Worm (Caenorhabditis elegans) whole organism, L3 larva: ENCODE measurements around the gene txt-10.

Experiments
- ZK546.5 ChIP-seq: sonication (generic microtip); optimal IDR thresholded peaks from 2 replicates; lab custom pipeline; 2017; ENCODE audit warnings: missing biosample characterization, missing genetic modification characterization
- aly-2 ChIP-seq: fragments of 150-350 bp; optimal IDR thresholded peaks from 2 replicates; lab custom pipeline; 2014; ENCODE audit warnings: missing biosample characterization, missing genetic modification characterization
- ceh-16 ChIP-seq: sonication (generic microtip); optimal IDR thresholded peaks from 2 replicates; lab custom pipeline; 2017; ENCODE audit warnings: missing biosample characterization, missing genetic modification characterization
- ceh-28 ChIP-seq: fragments of 150-350 bp; optimal IDR thresholded peaks from 2 replicates; lab custom pipeline; 2014; ENCODE audit warnings: missing biosample characterization, missing genetic modification reagents, missing genetic modification characterization
- daf-12 ChIP-seq: fragments of 150-350 bp; optimal IDR thresholded peaks from 2 replicates; lab custom pipeline; 2014; ENCODE audit warnings: missing biosample characterization, missing genetic modification reagents, missing genetic modification characterization
- egl-27 ChIP-seq: sonication (generic microtip); optimal IDR thresholded peaks from 4 replicates; lab custom pipeline; 2017; ENCODE audit warnings: missing biosample characterization, missing genetic modification reagents, missing genetic modification characterization
- elt-1 ChIP-seq: fragments of 150-350 bp; optimal IDR thresholded peaks from 2 replicates; lab custom pipeline; 2014; ENCODE audit warnings: missing biosample characterization, missing genetic modification characterization
- elt-2 ChIP-seq: sonication (generic microtip); optimal IDR thresholded peaks from 2 replicates; lab custom pipeline; 2016; ENCODE audit warnings: missing genetic modification reagents, mild to moderate bottlenecking, missing genetic modification characterization, missing compliant biosample characterization
- elt-3 ChIP-seq, 3 experiments: fragments of 150-350 bp in 1 of 3; sonication (generic microtip) in 2 of 3; optimal IDR thresholded peaks; 2 replicates in 2 of 3; 4 replicates in 1 of 3; lab custom pipeline; 2014 to 2017; ENCODE audit warnings: missing biosample characterization in 3 of 3, missing genetic modification characterization in 3 of 3
- eor-1 ChIP-seq, 2 experiments: fragments of 150-350 bp; optimal IDR thresholded peaks; 2 replicates each; lab custom pipeline; 2014 to 2018; ENCODE audit warnings: missing biosample characterization in 2 of 2, missing genetic modification characterization in 2 of 2
- fkh-10 ChIP-seq: sonication (generic microtip); optimal IDR thresholded peaks from 2 replicates; lab custom pipeline; 2017; ENCODE audit warnings: missing biosample characterization, missing genetic modification reagents, missing genetic modification characterization
- hmg-11 ChIP-seq: sonication (generic microtip); optimal IDR thresholded peaks from 2 replicates; lab custom pipeline; 2016; ENCODE audit warnings: missing genetic modification characterization, missing compliant biosample characterization
- jun-1 ChIP-seq: fragments of 150-350 bp; optimal IDR thresholded peaks from 2 replicates; lab custom pipeline; 2014; ENCODE audit warnings: missing biosample characterization, missing genetic modification reagents, missing genetic modification characterization
- lin-15B ChIP-seq: fragments of 150-350 bp; optimal IDR thresholded peaks from 2 replicates; lab custom pipeline; 2014; ENCODE audit warnings: missing biosample characterization, missing genetic modification characterization
- lin-39 ChIP-seq: fragments of 150-350 bp; optimal IDR thresholded peaks from 2 replicates; lab custom pipeline; 2018; ENCODE audit warnings: missing biosample characterization, missing genetic modification reagents, missing genetic modification characterization
- lsy-12 ChIP-seq: sonication (generic microtip); optimal IDR thresholded peaks from 2 replicates; lab custom pipeline; 2016; ENCODE audit warnings: mild to moderate bottlenecking, missing genetic modification characterization, missing compliant biosample characterization
- mdl-1 ChIP-seq: fragments of 150-350 bp; optimal IDR thresholded peaks from 2 replicates; lab custom pipeline; 2014; ENCODE audit warnings: missing biosample characterization, missing genetic modification characterization
- mml-1 ChIP-seq: fragments of 150-350 bp; sonication (generic microtip); optimal IDR thresholded peaks from 3 replicates; lab custom pipeline; 2014; ENCODE audit warnings: missing biosample characterization, missing genetic modification characterization
- nfya-1 ChIP-seq: sonication (generic microtip); optimal IDR thresholded peaks from 2 replicates; lab custom pipeline; 2017; ENCODE audit warnings: missing genetic modification characterization, mild to moderate bottlenecking, missing compliant biosample characterization, antibody characterized with exemption, moderate library complexity; ENCODE audit not compliant: insufficient read depth
- nhr-11 ChIP-seq: fragments of 150-350 bp; optimal IDR thresholded peaks from 2 replicates; lab custom pipeline; 2014; ENCODE audit warnings: missing biosample characterization, missing genetic modification characterization
- nhr-23 ChIP-seq: fragments of 150-350 bp; optimal IDR thresholded peaks from 2 replicates; lab custom pipeline; 2014; ENCODE audit warnings: missing biosample characterization, missing genetic modification reagents, missing genetic modification characterization
- nhr-25 ChIP-seq: sonication (generic microtip); optimal IDR thresholded peaks from 2 replicates; lab custom pipeline; 2017; ENCODE audit warnings: missing biosample characterization, missing genetic modification characterization
- nhr-43 ChIP-seq: sonication (generic microtip); optimal IDR thresholded peaks from 2 replicates; lab custom pipeline; 2016; ENCODE audit warnings: mild to moderate bottlenecking, missing genetic modification characterization, missing compliant biosample characterization; ENCODE audit not compliant: poor library complexity, severe bottlenecking
- nhr-67 ChIP-seq: fragments of 150-350 bp; optimal IDR thresholded peaks from 2 replicates; lab custom pipeline; 2014; ENCODE audit warnings: missing biosample characterization, missing genetic modification characterization
- pqm-1 ChIP-seq: fragments of 150-350 bp; optimal IDR thresholded peaks from 2 replicates; lab custom pipeline; 2017; ENCODE audit warnings: missing biosample characterization, missing genetic modification characterization, inconsistent platforms
- skn-1 ChIP-seq: fragments of 150-350 bp; optimal IDR thresholded peaks from 2 replicates; lab custom pipeline; 2014; ENCODE audit warnings: missing biosample characterization, missing genetic modification characterization
- snpc-4 ChIP-seq: fragments of 150-350 bp; optimal IDR thresholded peaks from 2 replicates; lab custom pipeline; 2014; ENCODE audit warnings: missing biosample characterization, missing genetic modification characterization
- unc-39 ChIP-seq: sonication (generic microtip); optimal IDR thresholded peaks from 4 replicates; lab custom pipeline; 2017; ENCODE audit warnings: missing biosample characterization, missing genetic modification characterization
- zag-1 ChIP-seq: fragments of 150-350 bp; optimal IDR thresholded peaks from 2 replicates; lab custom pipeline; 2014; ENCODE audit warnings: missing biosample characterization, missing genetic modification characterization
- ztf-11 ChIP-seq: fragments of 150-350 bp; optimal IDR thresholded peaks from 2 replicates; lab custom pipeline; 2014; ENCODE audit warnings: missing biosample characterization, missing genetic modification characterization
- ztf-4 ChIP-seq: fragments of 150-350 bp; optimal IDR thresholded peaks from 2 replicates; lab custom pipeline; 2014; ENCODE audit warnings: missing biosample characterization, missing genetic modification characterization

The txt-10 gene

ce11 chrV:10528500-10528899, 4.1 kb downstream of the txt-10 start, which contains the start of gene F25D1.3:
Gene F25D1.3 (plus strand): TSS chrV:10528724.
- TF ChIP-seq snpc-4 (tag; lab: Kevin White, UChicago) (no peak), nhr-23 (tag; lab: Kevin White, UChicago) (peak; percentile 15), ZK546.5 (tag; lab: Kevin White, UChicago) (no peak), zag-1 (tag; lab: Kevin White, UChicago) (no peak)

- TF ChIP-seq nhr-11 (tag; lab: Kevin White, UChicago) (no peak), nhr-67 (no peak), skn-1 (peak; percentile 48), daf-12 (tag; lab: Kevin White, UChicago) (no peak), nhr-23 (tag; lab: Kevin White, UChicago) (peak; percentile 63), ceh-16 (tag; lab: Kevin White, UChicago) (no peak), mml-1 (no peak), pqm-1 (tag; lab: Kevin White, UChicago) (peak; percentile 4), lin-15B (tag; lab: Kevin White, UChicago) (peak; percentile 63), jun-1 (tag; lab: Kevin White, UChicago) (no peak), elt-3 (tag; optimal IDR thresholded peaks at IDR 0.05; lab: Kevin White, UChicago) (no peak), hmg-11 (tag; lab: Kevin White, UChicago) (peak; percentile 34), elt-2 (peak; percentile 45), ZK546.5 (tag; lab: Kevin White, UChicago) (no peak), nfya-1 (peak; percentile 58), aly-2 (tag; lab: Kevin White, UChicago) (no peak), snpc-4 (tag; lab: Kevin White, UChicago) (peak; percentile 35), ceh-28 (tag; lab: Kevin White, UChicago) (no peak), lsy-12 (tag; lab: Kevin White, UChicago) (peak; percentile 19), nhr-43 (tag; lab: Kevin White, UChicago) (peak; percentile 93), nhr-25 (peak; percentile 52), lin-39 (no peak), fkh-10 (GFP tag; lab: Kevin White, UChicago) (no peak), unc-39 (no peak)
Observed at ce11 chrV:10525902-10526301, 6.7 kb downstream of the txt-10 start, which contains the start of the genes C35A5.8 and hda-11. Gene C35A5.8 (minus strand): TSS chrV:10525908. Gene hda-11 (plus strand): TSS chrV:10526184.

ce11 chrV:10516702-10517101, 15.9 kb downstream of the txt-10 start:
- TF ChIP-seq fkh-10 (GFP tag; lab: Kevin White, UChicago) (peak; percentile 53), ceh-28 (tag; lab: Kevin White, UChicago) (no peak)

DNA sequence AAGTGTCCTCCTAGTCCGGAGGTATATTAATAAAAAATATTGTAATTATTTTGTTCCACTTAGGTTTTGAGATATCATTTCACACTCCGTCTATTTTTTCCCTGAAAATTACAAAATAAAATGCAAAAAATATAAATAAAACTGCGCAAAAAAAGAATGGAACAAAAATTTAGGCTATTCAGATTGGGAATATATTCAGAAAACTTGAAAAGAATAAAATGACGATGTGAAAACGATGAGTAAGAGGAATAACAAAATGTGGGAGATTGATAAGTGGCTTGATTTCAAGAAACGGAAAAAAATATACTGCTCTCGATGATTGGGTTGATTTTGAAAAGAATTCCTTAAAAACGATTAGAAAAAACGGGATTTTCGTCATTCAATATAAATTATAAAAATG, 18.4 kb downstream of the txt-10 start, which contains the start of gene dmsr-8:
TSS of gene dmsr-8 (minus strand) at position 101 of the 400 bp plus-strand sequence.
- TF ChIP-seq nhr-43 (tag; lab: Kevin White, UChicago) = no peak
- TF ChIP-seq nfya-1 = no peak
- TF ChIP-seq ceh-16 (tag; lab: Kevin White, UChicago) = no peak
- no peak for TF ChIP-seq elt-1
- no peak for TF ChIP-seq skn-1
- no peak for TF ChIP-seq mdl-1 (tag; lab: Kevin White, UChicago)
- no peak for TF ChIP-seq ztf-4 (tag; lab: Kevin White, UChicago)

DNA sequence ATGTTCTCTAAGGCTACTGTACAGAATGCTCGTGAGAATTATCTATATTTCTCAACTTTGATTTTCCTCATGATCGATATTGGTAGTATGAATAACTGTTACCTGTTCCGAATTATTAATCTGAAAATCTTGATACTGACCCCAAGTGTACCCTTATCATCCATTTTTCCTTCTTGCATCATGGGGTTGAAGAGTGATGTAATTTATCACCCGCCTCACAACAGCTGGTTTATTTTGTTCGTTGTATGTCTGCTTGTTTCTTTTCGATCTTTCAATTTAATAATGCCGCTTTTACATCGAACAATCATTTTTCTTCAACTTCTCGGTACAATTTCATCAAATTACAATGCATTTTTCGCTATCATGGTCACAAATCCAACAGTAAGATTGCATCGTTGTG, 23.8 kb downstream of the txt-10 start, which contains the start of gene C35A5.6:
TSS of gene C35A5.6 (plus strand) at position 283 of the 400 bp plus-strand sequence.
- TF ChIP-seq ztf-4 (tag; lab: Kevin White, UChicago) (no peak), ceh-28 (tag; lab: Kevin White, UChicago) (no peak), elt-1 (no peak), pqm-1 (tag; lab: Kevin White, UChicago) (no peak), elt-2 (no peak)

DNA sequence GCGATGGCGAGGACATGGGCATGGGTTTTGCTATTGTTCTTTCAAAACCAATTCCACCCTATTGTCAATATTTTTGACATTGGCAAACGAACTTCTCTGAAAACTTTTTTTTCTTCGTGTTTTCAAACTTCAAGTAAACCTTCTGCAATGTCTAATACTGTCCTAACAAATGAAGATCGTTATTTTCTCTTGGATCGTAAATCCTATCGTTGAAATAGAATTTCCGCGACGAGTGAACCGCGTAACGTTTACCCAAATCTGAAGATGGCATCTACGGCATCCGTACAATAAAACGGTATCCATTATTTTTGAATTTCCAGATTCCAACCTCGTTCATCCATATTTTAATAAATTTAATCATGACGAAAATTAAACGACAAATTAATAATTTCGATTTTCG, 27.1 kb downstream of the txt-10 start, which contains the start of gene C35A5.5:
TSS of gene C35A5.5 (plus strand) at position 301 of the 400 bp plus-strand sequence.
- TF ChIP-seq jun-1 (tag; lab: Kevin White, UChicago) (no peak), egl-27 (tag; lab: Kevin White, UChicago) (no peak), ztf-11 (tag; lab: Kevin White, UChicago) (no peak), eor-1 (tag; optimal IDR thresholded peaks at IDR 0.05; lab: Kevin White, UChicago) (no peak), nhr-23 (tag; lab: Kevin White, UChicago) (no peak)
